Worm (Caenorhabditis elegans) whole organism, L4 larva: ENCODE results near the gene str-227.

Source experiments
- Y48G9A.11 ChIP-seq: fragments of 200-800 bp; sonication (Bioruptor generic); IDR thresholded peaks from 2 replicates; pipeline ENCODE4 v1.3.6; 2022; ENCODE audit warnings: missing genetic modification reagents, missing genetic modification characterization, missing compliant biosample characterization
- dve-1 ChIP-seq: sonication (generic microtip); optimal IDR thresholded peaks from 2 replicates; lab custom pipeline; 2017; ENCODE audit warnings: antibody characterized with exemption, mild to moderate bottlenecking, missing genetic modification characterization, missing compliant biosample characterization; ENCODE audit not compliant: insufficient read depth
- fkh-10 ChIP-seq: fragments of 150-350 bp; optimal IDR thresholded peaks from 2 replicates; lab custom pipeline; 2014; ENCODE audit warnings: missing biosample characterization, missing genetic modification reagents, missing genetic modification characterization
- nhr-11 ChIP-seq: fragments of 150-350 bp; optimal IDR thresholded peaks from 2 replicates; lab custom pipeline; 2014; ENCODE audit warnings: missing biosample characterization, missing genetic modification characterization
- nhr-42 ChIP-seq: fragments of 200-800 bp; sonication (Bioruptor generic); IDR thresholded peaks from 2 replicates; pipeline ENCODE4 v1.3.6; 2022; ENCODE audit warnings: missing genetic modification characterization, missing compliant biosample characterization
- pha-4 ChIP-seq, 2 experiments: fragments of 150-350 bp in 1 of 2; fragments of 200-800 bp in 1 of 2; sonication (Bioruptor generic) in 1 of 2; IDR thresholded peaks in 1 of 2; optimal IDR thresholded peaks in 1 of 2; 2 replicates each; pipeline versions ENCODE4 v1.3.6 to Lab custom; 2014 to 2022; ENCODE audit warnings: missing genetic modification characterization in 2 of 2, missing genetic modification reagents in 2 of 2, missing biosample characterization in 1 of 2, missing compliant biosample characterization in 1 of 2
- skn-1 ChIP-seq: fragments of 150-350 bp; optimal IDR thresholded peaks from 2 replicates; lab custom pipeline; 2014; ENCODE audit warnings: missing biosample characterization, missing genetic modification characterization
- tra-1 ChIP-seq: fragments of 200-800 bp; sonication (Bioruptor generic); IDR thresholded peaks from 2 replicates; pipeline ENCODE4 v1.3.6; 2022; ENCODE audit warnings: missing genetic modification reagents, missing genetic modification characterization, missing compliant biosample characterization
- unc-62 ChIP-seq, 3 experiments: fragments of 150-350 bp in 1 of 3; sonication (generic microtip); optimal IDR thresholded peaks in 2 of 3; peaks in 1 of 3; 1 replicate in 1 of 3; 2 replicates in 2 of 3; lab custom pipeline; 2014 to 2017; ENCODE audit warnings: missing biosample characterization in 3 of 3, missing genetic modification characterization in 3 of 3, missing genetic modification reagents in 3 of 3, missing genotype in 1 of 3
- zag-1 ChIP-seq: fragments of 150-350 bp; optimal IDR thresholded peaks from 2 replicates; lab custom pipeline; 2014; ENCODE audit warnings: missing biosample characterization, missing genetic modification characterization

DNA sequence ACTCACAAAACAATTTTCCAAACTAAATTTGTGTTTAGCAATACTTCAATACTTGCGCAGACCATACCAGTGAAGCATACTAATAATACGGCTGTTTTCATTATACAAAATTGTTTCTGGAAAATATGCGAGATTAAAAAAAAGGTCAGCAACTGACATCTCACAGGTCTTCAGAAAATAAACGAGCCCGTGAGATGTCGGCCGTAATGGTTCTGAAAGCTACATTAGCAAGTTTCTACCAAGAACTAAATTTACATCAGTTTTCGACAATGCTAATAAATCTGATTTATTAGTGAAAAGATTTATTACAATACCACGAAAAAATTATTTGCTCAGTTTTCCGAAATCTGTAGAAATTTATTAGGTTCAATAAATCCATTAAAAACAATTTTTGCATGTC lies 40.5 kb upstream of the str-227 start, which contains the start of gene srbc-31:
- TF ChIP-seq nhr-42 (no peak), nhr-11 (tag; lab: Kevin White, UChicago) (no peak), Y48G9A.11 (GFP tag; lab: Robert Waterston, UW) (no peak), zag-1 (tag; lab: Kevin White, UChicago) (no peak), skn-1 (no peak), dve-1 (tag; lab: Kevin White, UChicago) (no peak), fkh-10 (GFP tag; lab: Kevin White, UChicago) (no peak), pha-4 (GFP tag; IDR thresholded peaks at IDR 0.05; lab: Robert Waterston, UW) (no peak), pha-4 (tag; optimal IDR thresholded peaks at IDR 0.05; lab: Kevin White, UChicago) (no peak), unc-62 (GFP tag; optimal IDR thresholded peaks at IDR 0.05 in 1 of 2; lab: Kevin White, UChicago) (no peak), unc-62 (tag; optimal IDR thresholded peaks at IDR 0.05; lab: Kevin White, UChicago) (no peak), tra-1 (GFP tag; lab: Robert Waterston, UW) (no peak)
